Worm (Caenorhabditis elegans) whole organism, L4 larva: ENCODE measurements around the gene dex-1.
A peak's percentile ranks its signal among the peaks of the same experiment; 100 is the strongest.

ENCODE experiments used
- D1046.2 ChIP-seq: fragments of 200-800 bp; sonication (Bioruptor generic); IDR thresholded peaks from 2 replicates; pipeline ENCODE4 v1.3.6; 2022; ENCODE audit warnings: missing genetic modification characterization, missing compliant biosample characterization
- F10B5.3 ChIP-seq: sonication (generic microtip); optimal IDR thresholded peaks from 2 replicates; lab custom pipeline; 2016; ENCODE audit warnings: mild to moderate bottlenecking, missing genetic modification characterization, missing compliant biosample characterization
- F37D6.2 ChIP-seq: sonication (generic microtip); optimal IDR thresholded peaks from 2 replicates; lab custom pipeline; 2016; ENCODE audit warnings: mild to moderate bottlenecking, missing genetic modification characterization, missing compliant biosample characterization
- F49E8.2 ChIP-seq: sonication (generic microtip); optimal IDR thresholded peaks from 2 replicates; lab custom pipeline; 2016; ENCODE audit warnings: missing compliant biosample characterization, mild to moderate bottlenecking, missing genetic modification characterization, borderline replicate concordance
- R02D3.7 ChIP-seq: fragments of 150-350 bp; sonication (generic microtip); optimal IDR thresholded peaks from 3 replicates; lab custom pipeline; 2014; ENCODE audit warnings: missing biosample characterization, missing genetic modification characterization
- ZK546.5 ChIP-seq, 2 experiments: sonication (generic microtip); optimal IDR thresholded peaks; 2 replicates each; lab custom pipeline; 2017; ENCODE audit warnings: missing biosample characterization in 2 of 2, missing genetic modification characterization in 2 of 2
- aha-1 ChIP-seq: fragments of 150-350 bp; peaks from one replicate; lab custom pipeline; 2014; ENCODE audit warnings: missing biosample characterization, missing genetic modification characterization
- aly-2 ChIP-seq: sonication (generic microtip); optimal IDR thresholded peaks from 2 replicates; lab custom pipeline; 2018; ENCODE audit warnings: missing biosample characterization, missing genetic modification characterization
- ceh-20 ChIP-seq: fragments of 200-800 bp; sonication (Bioruptor generic); IDR thresholded peaks from 2 replicates; pipeline ENCODE4 v1.3.6; 2022; ENCODE audit warnings: missing genetic modification reagents, missing genetic modification characterization, missing compliant biosample characterization
- ceh-28 ChIP-seq: fragments of 150-350 bp; optimal IDR thresholded peaks from 2 replicates; lab custom pipeline; 2014; ENCODE audit warnings: missing biosample characterization, missing genetic modification reagents, missing genetic modification characterization
- ceh-44 ChIP-seq: fragments of 200-800 bp; sonication (Bioruptor generic); IDR thresholded peaks from 2 replicates; pipeline ENCODE4 v1.3.6; 2022; ENCODE audit warnings: missing genetic modification reagents, missing genetic modification characterization, missing compliant biosample characterization
- cey-2 ChIP-seq: sonication (generic microtip); optimal IDR thresholded peaks from 3 replicates; lab custom pipeline; 2017; ENCODE audit warnings: missing genetic modification characterization, mild to moderate bottlenecking, missing compliant biosample characterization, antibody characterized with exemption, borderline replicate concordance; ENCODE audit not compliant: insufficient read depth
- ctbp-1 ChIP-seq: fragments of 200-800 bp; sonication (Bioruptor generic); IDR thresholded peaks from 2 replicates; pipeline ENCODE4 v1.3.6; 2022; ENCODE audit warnings: missing genetic modification reagents, missing genetic modification characterization, missing compliant biosample characterization
- daf-16 ChIP-seq, 3 experiments: sonication (generic microtip); optimal IDR thresholded peaks; 2 replicates each; lab custom pipeline; 2016 to 2017; ENCODE audit warnings: missing genetic modification characterization in 3 of 3, missing genetic modification reagents in 3 of 3, mild to moderate bottlenecking in 2 of 3, missing compliant biosample characterization in 2 of 3, missing biosample characterization in 1 of 3, moderate library complexity in 1 of 3
- daf-8 ChIP-seq: fragments of 200-800 bp; sonication (Bioruptor generic); IDR thresholded peaks from 2 replicates; pipeline ENCODE4 v1.3.6; 2022; ENCODE audit warnings: missing genetic modification characterization, missing compliant biosample characterization
- dmd-6 ChIP-seq: fragments of 200-800 bp; sonication (Bioruptor generic); IDR thresholded peaks from 2 replicates; pipeline ENCODE4 v1.3.6; 2022; ENCODE audit warnings: missing genetic modification reagents, missing genetic modification characterization, missing compliant biosample characterization
- dmd-8 ChIP-seq: fragments of 200-800 bp; sonication (Bioruptor generic); IDR thresholded peaks from 2 replicates; pipeline ENCODE4 v1.3.6; 2022; ENCODE audit warnings: missing genetic modification characterization, missing compliant biosample characterization
- egl-27 ChIP-seq: sonication (generic microtip); optimal IDR thresholded peaks from 3 replicates; lab custom pipeline; 2017; ENCODE audit warnings: missing biosample characterization, missing genetic modification reagents, missing genetic modification characterization
- egl-43 ChIP-seq: fragments of 200-800 bp; sonication (Bioruptor generic); IDR thresholded peaks from 2 replicates; pipeline ENCODE4 v1.3.6; 2022; ENCODE audit warnings: missing genetic modification reagents, missing genetic modification characterization, missing compliant biosample characterization
- fkh-10 ChIP-seq: fragments of 150-350 bp; optimal IDR thresholded peaks from 2 replicates; lab custom pipeline; 2014; ENCODE audit warnings: missing biosample characterization, missing genetic modification reagents, missing genetic modification characterization
- fos-1 ChIP-seq: fragments of 150-350 bp; optimal IDR thresholded peaks from 2 replicates; lab custom pipeline; 2014; ENCODE audit warnings: missing biosample characterization, missing genetic modification characterization
- hlh-11 ChIP-seq: fragments of 200-800 bp; sonication (Bioruptor generic); optimal IDR thresholded peaks from 2 replicates; lab custom pipeline; 2018; ENCODE audit warnings: mild to moderate bottlenecking, missing genetic modification characterization, missing compliant biosample characterization
- hlh-30 ChIP-seq: sonication (generic microtip); optimal IDR thresholded peaks from 2 replicates; lab custom pipeline; 2017; ENCODE audit warnings: antibody characterized with exemption, mild to moderate bottlenecking, missing genetic modification characterization, missing compliant biosample characterization; ENCODE audit not compliant: insufficient read depth
- hmg-1.1 ChIP-seq: fragments of 200-800 bp; sonication (Bioruptor generic); IDR thresholded peaks from 2 replicates; pipeline ENCODE4 v1.3.6; 2022; ENCODE audit warnings: missing genetic modification reagents, missing genetic modification characterization, missing compliant biosample characterization
- lin-1 ChIP-seq: fragments of 200-800 bp; sonication (Bioruptor generic); IDR thresholded peaks from 2 replicates; pipeline ENCODE4 v1.3.6; 2022; ENCODE audit warnings: missing genetic modification reagents, missing genetic modification characterization, missing compliant biosample characterization
- lin-38 ChIP-seq: fragments of 200-800 bp; sonication (Bioruptor generic); IDR thresholded peaks from 2 replicates; pipeline ENCODE4 v1.3.6; 2022; ENCODE audit warnings: missing genetic modification reagents, missing genetic modification characterization, missing compliant biosample characterization
- lir-3 ChIP-seq: sonication (generic microtip); optimal IDR thresholded peaks from 2 replicates; lab custom pipeline; 2016; ENCODE audit warnings: mild to moderate bottlenecking, missing genetic modification characterization, missing compliant biosample characterization
- madf-9 ChIP-seq: fragments of 200-800 bp; sonication (Bioruptor generic); conservative IDR thresholded peaks from 2 replicates; pipeline ENCODE4 v1.3.6; 2022; ENCODE audit warnings: missing genetic modification reagents, missing genetic modification characterization, missing compliant biosample characterization
- mes-2 ChIP-seq: sonication (generic microtip); optimal IDR thresholded peaks from 2 replicates; lab custom pipeline; 2016; ENCODE audit warnings: missing genotype, mild to moderate bottlenecking, missing genetic modification characterization, missing compliant biosample characterization; ENCODE audit not compliant: poor library complexity, severe bottlenecking
- mxl-2 ChIP-seq: fragments of 200-800 bp; sonication (Bioruptor generic); conservative IDR thresholded peaks from 2 replicates; pipeline ENCODE4 v1.3.6; 2022; ENCODE audit warnings: missing genetic modification reagents, missing genetic modification characterization, missing compliant biosample characterization
- mxl-3 ChIP-seq: fragments of 200-800 bp; sonication (Bioruptor generic); optimal IDR thresholded peaks from 2 replicates; lab custom pipeline; 2018; ENCODE audit warnings: mild to moderate bottlenecking, missing genetic modification characterization, missing compliant biosample characterization
- nhr-11 ChIP-seq: fragments of 150-350 bp; optimal IDR thresholded peaks from 2 replicates; lab custom pipeline; 2014; ENCODE audit warnings: missing biosample characterization, missing genetic modification characterization
- nhr-111 ChIP-seq: fragments of 200-800 bp; sonication (Bioruptor generic); optimal IDR thresholded peaks from 2 replicates; lab custom pipeline; 2018; ENCODE audit warnings: mild to moderate bottlenecking, missing genetic modification characterization, missing compliant biosample characterization
- nhr-28 ChIP-seq: fragments of 150-350 bp; optimal IDR thresholded peaks from 2 replicates; lab custom pipeline; 2014; ENCODE audit warnings: missing biosample characterization, missing genetic modification characterization
- nhr-41 ChIP-seq: fragments of 200-800 bp; sonication (Bioruptor generic); IDR thresholded peaks from 2 replicates; pipeline ENCODE4 v1.3.6; 2022; ENCODE audit warnings: missing genetic modification reagents, missing genetic modification characterization, missing compliant biosample characterization
- nhr-76 ChIP-seq: fragments of 150-350 bp; optimal IDR thresholded peaks from 2 replicates; lab custom pipeline; 2014; ENCODE audit warnings: missing biosample characterization, missing genetic modification characterization
- nhr-77 ChIP-seq: fragments of 150-350 bp; optimal IDR thresholded peaks from 2 replicates; lab custom pipeline; 2014; ENCODE audit warnings: missing biosample characterization, missing genetic modification characterization
- php-3 ChIP-seq: fragments of 200-800 bp; sonication (Bioruptor generic); IDR thresholded peaks from 2 replicates; pipeline ENCODE4 v1.3.6; 2022; ENCODE audit warnings: missing genetic modification reagents, missing genetic modification characterization, missing compliant biosample characterization
- pqm-1 ChIP-seq: sonication (generic microtip); optimal IDR thresholded peaks from 2 replicates; lab custom pipeline; 2017; ENCODE audit warnings: missing biosample characterization, missing genetic modification characterization
- saeg-2 ChIP-seq: fragments of 200-800 bp; sonication (Bioruptor generic); IDR thresholded peaks from 2 replicates; pipeline ENCODE4 v1.3.6; 2022; ENCODE audit warnings: missing genetic modification reagents, missing genetic modification characterization, missing compliant biosample characterization
- sdz-12 ChIP-seq: fragments of 200-800 bp; sonication (Bioruptor generic); optimal IDR thresholded peaks from 2 replicates; lab custom pipeline; 2018; ENCODE audit warnings: mild to moderate bottlenecking, missing genetic modification characterization, missing compliant biosample characterization
- snpc-1.2 ChIP-seq: fragments of 200-800 bp; sonication (Bioruptor generic); IDR thresholded peaks from 2 replicates; pipeline ENCODE4 v1.3.6; 2022; ENCODE audit warnings: missing genetic modification reagents, missing genetic modification characterization, missing compliant biosample characterization
- snpc-4 ChIP-seq: fragments of 150-350 bp; optimal IDR thresholded peaks from 2 replicates; lab custom pipeline; 2014; ENCODE audit warnings: missing biosample characterization, missing genetic modification characterization
- spr-1 ChIP-seq: sonication (generic microtip); optimal IDR thresholded peaks from 2 replicates; lab custom pipeline; 2016; ENCODE audit warnings: mild to moderate bottlenecking, missing genetic modification characterization, missing compliant biosample characterization
- tag-97 ChIP-seq: fragments of 200-800 bp; sonication (Bioruptor generic); IDR thresholded peaks from 2 replicates; pipeline ENCODE4 v1.3.6; 2022; ENCODE audit warnings: missing genetic modification characterization, missing compliant biosample characterization
- tra-1 ChIP-seq: fragments of 200-800 bp; sonication (Bioruptor generic); IDR thresholded peaks from 2 replicates; pipeline ENCODE4 v1.3.6; 2022; ENCODE audit warnings: missing genetic modification reagents, missing genetic modification characterization, missing compliant biosample characterization
- unc-130 ChIP-seq: sonication (generic microtip); optimal IDR thresholded peaks from 2 replicates; lab custom pipeline; 2016; ENCODE audit warnings: missing genetic modification reagents, missing genetic modification characterization, missing compliant biosample characterization
- unc-39 ChIP-seq: sonication (generic microtip); optimal IDR thresholded peaks from 2 replicates; lab custom pipeline; 2017; ENCODE audit warnings: missing biosample characterization, missing genetic modification characterization
- vab-7 ChIP-seq: fragments of 200-800 bp; sonication (Bioruptor generic); IDR thresholded peaks from 2 replicates; pipeline ENCODE4 v1.3.6; 2022; ENCODE audit warnings: missing genetic modification reagents, missing genetic modification characterization, missing compliant biosample characterization
- zip-11 ChIP-seq: fragments of 200-800 bp; sonication (Bioruptor generic); IDR thresholded peaks from 2 replicates; pipeline ENCODE4 v1.3.6; 2022; ENCODE audit warnings: missing genetic modification characterization, missing compliant biosample characterization

The dex-1 gene

DNA sequence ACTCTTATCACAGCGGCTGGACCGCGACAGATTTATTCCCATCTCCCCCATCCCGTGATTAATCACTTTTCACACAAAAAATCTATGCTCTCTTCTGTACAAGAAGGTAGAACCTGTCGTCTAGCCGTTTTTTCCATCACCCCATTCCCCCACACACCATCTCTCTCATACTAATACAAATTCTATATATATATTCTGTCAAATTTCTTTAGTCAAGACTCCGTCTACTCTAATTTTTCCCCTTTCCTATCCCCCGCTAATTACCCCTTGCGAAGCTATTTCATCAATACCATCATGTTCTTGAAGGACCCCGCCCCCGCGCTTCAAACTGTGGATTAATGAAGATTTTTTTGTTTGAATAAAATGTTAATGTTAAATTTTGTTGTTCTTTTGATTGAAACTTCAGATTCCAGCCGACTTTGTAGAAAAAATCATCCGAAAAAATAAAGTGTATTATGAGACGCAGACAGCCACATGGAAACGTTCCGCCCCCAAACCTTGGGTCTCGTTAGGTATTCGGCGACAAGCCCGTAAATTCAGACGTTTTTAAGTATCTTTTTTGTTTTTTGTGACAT, 19.8 kb upstream of the dex-1 start (continued):
- no peak for TF ChIP-seq F49E8.2 (tag; lab: Kevin White, UChicago)
- TF ChIP-seq hmg-1.1 (GFP tag; lab: Robert Waterston, UW), result no peak
- no peak for TF ChIP-seq F10B5.3 (tag; lab: Kevin White, UChicago)
- TF ChIP-seq egl-27 (tag; lab: Kevin White, UChicago), result no peak
- peak; percentile 18 for TF ChIP-seq hlh-11
- TF ChIP-seq lin-1 (GFP tag; lab: Robert Waterston, UW), result no peak
- TF ChIP-seq madf-9 (GFP tag; lab: Robert Waterston, UW), result no peak
- peak; percentile 38 for TF ChIP-seq php-3 (GFP tag; lab: Robert Waterston, UW)
- no peak for TF ChIP-seq lir-3
- no peak for TF ChIP-seq egl-43 (GFP tag; lab: Robert Waterston, UW)
- no peak for TF ChIP-seq ctbp-1 (GFP tag; lab: Robert Waterston, UW)
- TF ChIP-seq fos-1, result no peak
- TF ChIP-seq fkh-10 (GFP tag; lab: Kevin White, UChicago), result no peak
- no peak for TF ChIP-seq tag-97 (GFP tag; lab: Robert Waterston, UW)
- TF ChIP-seq nhr-77 (tag; lab: Kevin White, UChicago), result no peak
- no peak for TF ChIP-seq snpc-4
- 0 out of 2 replicates have a peak, but pooled peaks have one; percentile 33 for TF ChIP-seq dmd-8 (GFP tag; lab: Robert Waterston, UW)
- TF ChIP-seq pqm-1, result no peak
- TF ChIP-seq vab-7, result no peak
- no peak for TF ChIP-seq nhr-28 (tag; lab: Kevin White, UChicago)
- no peak for TF ChIP-seq ceh-20 (GFP tag; lab: Robert Waterston, UW)
- TF ChIP-seq aha-1, result peak; percentile 99
- TF ChIP-seq saeg-2 (GFP tag; lab: Robert Waterston, UW), result 0 out of 2 replicates have a peak, but pooled peaks have one; percentile 11
- TF ChIP-seq daf-16 (GFP tag; optimal IDR thresholded peaks at IDR 0.05; lab: Kevin White, UChicago), result no peak
- TF ChIP-seq daf-16 (tag; optimal IDR thresholded peaks at IDR 0.05; lab: Kevin White, UChicago), result peak; percentile 32
- TF ChIP-seq daf-8 (GFP tag; lab: Robert Waterston, UW), result no peak
- no peak for TF ChIP-seq F37D6.2 (tag; lab: Kevin White, UChicago)
- TF ChIP-seq zip-11 (GFP tag; lab: Robert Waterston, UW), result no peak
- no peak for TF ChIP-seq aly-2
- TF ChIP-seq lin-38 (GFP tag; lab: Robert Waterston, UW), result no peak; the same call in 1 of the 2 replicates
- peak; percentile 50 for TF ChIP-seq nhr-111 (GFP tag; lab: Kevin White, UChicago)
- TF ChIP-seq ZK546.5 (tag; optimal IDR thresholded peaks at IDR 0.05; lab: Kevin White, UChicago), result no peak
- TF ChIP-seq hlh-30 (tag; lab: Kevin White, UChicago), result peak; percentile 44
- peak; percentile 10 for TF ChIP-seq sdz-12 (GFP tag; lab: Kevin White, UChicago)
- no peak for TF ChIP-seq cey-2 (tag; lab: Kevin White, UChicago)
- TF ChIP-seq dmd-6 (GFP tag; lab: Robert Waterston, UW), result peak; percentile 7; the same call in 1 of the 2 replicates
- no peak for TF ChIP-seq nhr-11
- TF ChIP-seq D1046.2 (GFP tag; lab: Robert Waterston, UW), result no peak
- TF ChIP-seq mes-2, result peak; percentile 32
- no peak for TF ChIP-seq ceh-28 (tag; lab: Kevin White, UChicago)
- no peak for TF ChIP-seq mxl-3 (GFP tag; lab: Kevin White, UChicago)
- no peak for TF ChIP-seq nhr-41 (GFP tag; lab: Robert Waterston, UW)
- no peak for TF ChIP-seq snpc-1.2
- TF ChIP-seq unc-130, result no peak
- no peak for TF ChIP-seq unc-39 (tag; lab: Kevin White, UChicago)
- TF ChIP-seq tra-1, result 0 out of 2 replicates have a peak, but pooled peaks have one; percentile 51
- TF ChIP-seq spr-1 (tag; lab: Kevin White, UChicago), result no peak
- no peak for TF ChIP-seq ceh-44
- TF ChIP-seq nhr-76 (tag; lab: Kevin White, UChicago), result no peak
- no peak; the same call in 1 of the 2 replicates for TF ChIP-seq mxl-2 (GFP tag; lab: Robert Waterston, UW)
- TF ChIP-seq R02D3.7 (tag; lab: Kevin White, UChicago), result no peak
